Worm (Caenorhabditis elegans): ENCODE measurements around the gene H01G02.3.

DNA sequence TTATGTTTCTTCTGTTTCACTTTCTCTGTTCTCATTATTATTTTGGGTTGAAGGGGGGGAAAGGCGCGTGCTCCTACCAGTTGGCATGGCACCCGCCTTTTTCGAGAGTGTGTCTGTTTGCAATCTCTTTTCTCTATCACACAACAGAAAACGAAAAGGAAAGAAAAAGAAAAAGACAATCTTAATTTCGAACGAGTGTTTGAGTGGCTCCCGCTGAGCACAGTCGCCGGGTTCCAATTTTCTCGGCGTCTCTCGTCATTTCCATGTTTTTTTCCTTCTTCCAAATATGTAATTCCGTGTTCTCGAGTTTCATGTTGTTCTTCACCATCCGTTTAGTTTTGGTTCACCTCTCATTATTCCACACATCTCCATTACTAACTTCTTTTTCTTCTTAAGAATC, 49.7 kb upstream of the H01G02.3 start, which contains the start of gene F38H4.3:
- TF ChIP-seq sma-9 (GFP tag; optimal IDR thresholded peaks at IDR 0.05) (no peak), sma-9 (tag; optimal IDR thresholded peaks at IDR 0.05) (no peak), alr-1 (tag; optimal IDR thresholded peaks at IDR 0.05) (no peak), lsy-2 (tag; optimal IDR thresholded peaks at IDR 0.05) (no peak), mbf-1 (tag; optimal IDR thresholded peaks at IDR 0.05) (no peak)
